Fruit fly (Drosophila melanogaster) whole organism, embryonic: ENCODE measurements around the gene spel1.

Experiments
- Abd-B ChIP-seq: fragments of 200-800 bp; sonication (Bioruptor generic); optimal IDR thresholded peaks from 2 replicates; lab custom pipeline; 2018; ENCODE audit warnings: missing biosample characterization, mild to moderate bottlenecking, missing genetic modification characterization, moderate library complexity
- Aef1 ChIP-seq: fragments of 200-800 bp; sonication (Bioruptor generic); IDR thresholded peaks from 3 replicates; pipeline ENCODE4 v1.3.6; 2022; ENCODE audit warnings: missing biosample characterization, missing genetic modification characterization
- Atf6 ChIP-seq: fragments of 200-800 bp; sonication (Bioruptor generic); IDR thresholded peaks from 2 replicates; pipeline ENCODE4 v1.3.6; 2022; ENCODE audit warnings: missing biosample characterization, missing genetic modification characterization
- B-H2 ChIP-seq: fragments of 200-800 bp; sonication (Bioruptor generic); optimal IDR thresholded peaks from 2 replicates; lab custom pipeline; 2018; ENCODE audit warnings: missing biosample characterization, mild to moderate bottlenecking, missing genetic modification characterization
- Blimp-1 ChIP-seq: fragments of 200-800 bp; sonication (Bioruptor generic); optimal IDR thresholded peaks from 3 replicates; lab custom pipeline; 2018; ENCODE audit warnings: missing biosample characterization, missing genetic modification characterization, mild to moderate bottlenecking, moderate library complexity, missing genetic modification reagents
- CG13287 ChIP-seq: fragments of 200-800 bp; sonication (Bioruptor generic); IDR thresholded peaks from 2 replicates; pipeline ENCODE4 v1.3.6; 2022; ENCODE audit warnings: missing biosample characterization, missing genetic modification characterization; ENCODE audit not compliant: partially characterized antibody
- CG13296 ChIP-seq: fragments of 200-800 bp; sonication (Bioruptor generic); optimal IDR thresholded peaks from 3 replicates; lab custom pipeline; 2018; ENCODE audit warnings: missing biosample characterization, mild to moderate bottlenecking, missing genetic modification characterization
- CG15601 ChIP-seq: fragments of 200-800 bp; sonication (Bioruptor generic); optimal IDR thresholded peaks from 3 replicates; lab custom pipeline; 2019; ENCODE audit warnings: missing biosample characterization, mild to moderate bottlenecking, missing genetic modification characterization, moderate library complexity
- CG15696 ChIP-seq: fragments of 200-800 bp; sonication (Bioruptor generic); optimal IDR thresholded peaks from 2 replicates; lab custom pipeline; 2019; ENCODE audit warnings: missing biosample characterization, mild to moderate bottlenecking, missing genetic modification characterization, moderate library complexity
- CG17912 ChIP-seq: fragments of 200-800 bp; sonication (Bioruptor generic); optimal IDR thresholded peaks from 2 replicates; lab custom pipeline; 2018; ENCODE audit warnings: missing biosample characterization, mild to moderate bottlenecking, missing genetic modification characterization
- CG1832 ChIP-seq: fragments of 200-800 bp; sonication (Bioruptor generic); optimal IDR thresholded peaks from 2 replicates; lab custom pipeline; 2017; ENCODE audit warnings: missing biosample characterization, mild to moderate bottlenecking, missing genetic modification characterization, inconsistent platforms
- CG2889 ChIP-seq: fragments of 200-800 bp; sonication (Bioruptor generic); IDR thresholded peaks from 3 replicates; pipeline ENCODE4 v1.3.6; 2022; ENCODE audit warnings: missing biosample characterization, missing genetic modification characterization
- CG31365 ChIP-seq: fragments of 200-800 bp; sonication (Bioruptor generic); optimal IDR thresholded peaks from 2 replicates; lab custom pipeline; 2018; ENCODE audit warnings: missing biosample characterization, mild to moderate bottlenecking, missing genetic modification characterization
- CG32772 ChIP-seq: fragments of 200-800 bp; sonication (Bioruptor generic); IDR thresholded peaks from 2 replicates; pipeline ENCODE4 v1.3.6; 2022; ENCODE audit warnings: missing biosample characterization, missing genetic modification characterization
- CG42726 ChIP-seq: fragments of 200-800 bp; sonication (Bioruptor generic); IDR thresholded peaks from 2 replicates; pipeline ENCODE4 v1.3.6; 2022; ENCODE audit warnings: missing biosample characterization, missing genetic modification characterization; ENCODE audit not compliant: partially characterized antibody
- CG4424 ChIP-seq: fragments of 200-800 bp; sonication (Bioruptor generic); optimal IDR thresholded peaks from 3 replicates; lab custom pipeline; 2016; ENCODE audit warnings: missing biosample characterization, missing genetic modification characterization
- CG4707 ChIP-seq: fragments of 200-800 bp; sonication (Bioruptor generic); optimal IDR thresholded peaks from 2 replicates; lab custom pipeline; 2018; ENCODE audit warnings: missing biosample characterization, mild to moderate bottlenecking, missing genetic modification characterization, moderate library complexity
- CG6854 ChIP-seq: fragments of 200-800 bp; sonication (Bioruptor generic); optimal IDR thresholded peaks from 3 replicates; lab custom pipeline; 2017; ENCODE audit warnings: missing biosample characterization, mild to moderate bottlenecking, missing genetic modification characterization
- CG7556 ChIP-seq: fragments of 200-800 bp; sonication (Bioruptor generic); optimal IDR thresholded peaks from 2 replicates; lab custom pipeline; 2017; ENCODE audit warnings: missing biosample characterization, mild to moderate bottlenecking, missing genetic modification characterization
- CTCF ChIP-seq: fragments of 200-800 bp; sonication (Bioruptor generic); optimal IDR thresholded peaks from 2 replicates; lab custom pipeline; 2017; ENCODE audit warnings: missing biosample characterization, mild to moderate bottlenecking, missing genetic modification characterization, moderate library complexity
- Dll ChIP-seq: fragments of 200-800 bp; sonication (Bioruptor generic); IDR thresholded peaks from 4 replicates; pipeline ENCODE4 v1.3.6; 2022; ENCODE audit warnings: missing biosample characterization, missing genetic modification characterization; ENCODE audit not compliant: partially characterized antibody
- Dref ChIP-seq: fragments of 200-800 bp; sonication (Bioruptor generic); IDR thresholded peaks from 2 replicates; pipeline ENCODE4 v1.3.6; 2022; ENCODE audit warnings: missing biosample characterization, missing genetic modification characterization
- Fer1 ChIP-seq: fragments of 200-800 bp; sonication (Bioruptor generic); optimal IDR thresholded peaks from 2 replicates; lab custom pipeline; 2017; ENCODE audit warnings: missing biosample characterization, mild to moderate bottlenecking, missing genetic modification characterization
- HLH3B ChIP-seq: fragments of 200-800 bp; sonication (Bioruptor generic); IDR thresholded peaks from 2 replicates; pipeline ENCODE4 v1.3.6; 2022; ENCODE audit warnings: missing biosample characterization, missing genetic modification characterization
- HLHmδ ChIP-seq: fragments of 200-800 bp; sonication (Bioruptor generic); optimal IDR thresholded peaks from 2 replicates; lab custom pipeline; 2018; ENCODE audit warnings: missing biosample characterization, mild to moderate bottlenecking, missing genetic modification characterization, moderate library complexity
- Hand ChIP-seq: fragments of 200-800 bp; sonication (Bioruptor generic); optimal IDR thresholded peaks from 2 replicates; lab custom pipeline; 2017; ENCODE audit warnings: mild to moderate bottlenecking, missing biosample characterization, missing genetic modification reagents, missing genetic modification characterization
- HmgD ChIP-seq: fragments of 200-800 bp; sonication (Bioruptor generic); optimal IDR thresholded peaks from 3 replicates; lab custom pipeline; 2016; ENCODE audit warnings: missing biosample characterization, missing genetic modification characterization
- Med ChIP-seq: fragments of 200-800 bp; sonication (Bioruptor generic); peaks from one replicate; lab custom pipeline; 2016; ENCODE audit warnings: missing biosample characterization, missing genetic modification characterization, mild to moderate bottlenecking, inconsistent platforms, moderate library complexity
- Rfx ChIP-seq: fragments of 200-800 bp; sonication (Bioruptor generic); IDR thresholded peaks from 2 replicates; pipeline ENCODE4 v1.3.6; 2022; ENCODE audit warnings: missing biosample characterization, missing genetic modification characterization
- Rx ChIP-seq: fragments of 200-800 bp; sonication (Bioruptor generic); IDR thresholded peaks from 2 replicates; pipeline ENCODE4 v1.3.6; 2022; ENCODE audit warnings: missing biosample characterization, missing genetic modification characterization
- aop ChIP-seq: fragments of 200-800 bp; sonication (Bioruptor generic); IDR thresholded peaks from 2 replicates; pipeline ENCODE4 v1.3.6; 2022; ENCODE audit warnings: missing biosample characterization, missing genetic modification characterization
- ci ChIP-seq: fragments of 200-800 bp; sonication (Bioruptor generic); IDR thresholded peaks from 3 replicates; pipeline ENCODE4 v1.3.6; 2022; ENCODE audit warnings: missing biosample characterization, missing genetic modification characterization
- crol ChIP-seq: fragments of 200-800 bp; sonication (Bioruptor generic); IDR thresholded peaks from 2 replicates; pipeline ENCODE4 v1.3.6; 2022; ENCODE audit warnings: missing biosample characterization, missing genetic modification characterization
- disco-r ChIP-seq: fragments of 200-800 bp; sonication (Bioruptor generic); optimal IDR thresholded peaks from 2 replicates; lab custom pipeline; 2016; ENCODE audit warnings: missing biosample characterization, missing genetic modification characterization
- ewg ChIP-seq: fragments of 200-800 bp; sonication (Bioruptor generic); optimal IDR thresholded peaks from 3 replicates; lab custom pipeline; 2017; ENCODE audit warnings: mild to moderate bottlenecking, missing biosample characterization, missing genetic modification reagents, missing genetic modification characterization
- ftz-f1 ChIP-seq: fragments of 200-800 bp; sonication (Bioruptor generic); optimal IDR thresholded peaks from 2 replicates; lab custom pipeline; 2016; ENCODE audit warnings: missing biosample characterization, missing genetic modification characterization
- gsb-n ChIP-seq: fragments of 200-800 bp; sonication (Bioruptor generic); optimal IDR thresholded peaks from 3 replicates; lab custom pipeline; 2018; ENCODE audit warnings: missing biosample characterization, mild to moderate bottlenecking, missing genetic modification characterization
- gt ChIP-seq: fragments of 200-800 bp; sonication (Bioruptor generic); IDR thresholded peaks from 2 replicates; pipeline ENCODE4 v1.3.6; 2022; ENCODE audit warnings: missing biosample characterization, missing genetic modification characterization
- kah ChIP-seq: fragments of 200-800 bp; sonication (Bioruptor generic); optimal IDR thresholded peaks from 2 replicates; lab custom pipeline; 2018; ENCODE audit warnings: missing biosample characterization, mild to moderate bottlenecking, missing genetic modification characterization
- lbe ChIP-seq: fragments of 200-800 bp; sonication (Bioruptor generic); optimal IDR thresholded peaks from 2 replicates; lab custom pipeline; 2016; ENCODE audit warnings: missing biosample characterization, mild to moderate bottlenecking, missing genetic modification characterization
- oc ChIP-seq: fragments of 200-800 bp; sonication (Bioruptor generic); optimal IDR thresholded peaks from 2 replicates; lab custom pipeline; 2018; ENCODE audit warnings: missing biosample characterization, mild to moderate bottlenecking, missing genetic modification characterization, moderate library complexity
- pan ChIP-seq, 4 experiments: fragments of >200 bp in 3 of 4; fragments of 200-800 bp in 1 of 4; sonication (Bioruptor generic) in 1 of 4; optimal IDR thresholded peaks in 3 of 4; IDR thresholded peaks in 1 of 4; 2 replicates each; pipeline versions ENCODE4 v1.3.6 to Lab custom; 2017 to 2022; ENCODE audit warnings: missing biosample characterization in 2 of 4, missing genetic modification characterization in 2 of 4, mixed read lengths in 1 of 4
- shn ChIP-seq: fragments of 200-800 bp; sonication (Bioruptor generic); optimal IDR thresholded peaks from 3 replicates; lab custom pipeline; 2016; ENCODE audit warnings: missing biosample characterization, missing genetic modification characterization
- sob ChIP-seq: fragments of 200-800 bp; sonication (Bioruptor generic); IDR thresholded peaks from 2 replicates; pipeline ENCODE4 v1.3.6; 2022; ENCODE audit warnings: missing biosample characterization, missing genetic modification characterization
- ssp ChIP-seq: fragments of 200-800 bp; sonication (Bioruptor generic); IDR thresholded peaks from 2 replicates; pipeline ENCODE4 v1.3.6; 2022; ENCODE audit warnings: missing biosample characterization, missing genetic modification characterization
- sug ChIP-seq: fragments of 200-800 bp; optimal IDR thresholded peaks from 2 replicates; lab custom pipeline; 2019; ENCODE audit warnings: missing biosample characterization, mild to moderate bottlenecking, missing genetic modification characterization, moderate library complexity
- vnd ChIP-seq: fragments of 200-800 bp; sonication (Bioruptor generic); IDR thresholded peaks from 3 replicates; pipeline ENCODE4 v1.3.6; 2022; ENCODE audit warnings: missing biosample characterization, missing genetic modification characterization; ENCODE audit not compliant: partially characterized antibody
- vvl ChIP-seq: fragments of 200-800 bp; sonication (Bioruptor generic); IDR thresholded peaks from 2 replicates; pipeline ENCODE4 v1.3.6; 2022; ENCODE audit warnings: missing biosample characterization, missing genetic modification characterization

The spel1 gene

dm6 chr2L:14409428-14409933, 47.6 kb downstream of the spel1 start, which contains the start of gene elB (continued):
- TF ChIP-seq vvl (GFP tag; lab: Robert Waterston, UW) (peak; percentile 71; the same call in 1 of the 2 replicates), Blimp-1 (GFP tag; lab: Kevin White, UChicago) (peak; percentile 95), HLH3B (GFP tag; lab: Robert Waterston, UW) (peak; percentile 13; the same call in 1 of the 2 replicates), CG15601 (no peak), CG31365 (tag; lab: Kevin White, UChicago) (peak; percentile 22), CG7556 (GFP tag; lab: Kevin White, UChicago) (no peak), Hand (GFP tag; lab: Kevin White, UChicago) (peak; percentile 0), Rfx (0 out of 2 replicates have a peak, but pooled peaks have one; percentile 16), gt (no peak), CG4424 (GFP tag; lab: Kevin White, UChicago) (peak; percentile 95), CG13287 (GFP tag; lab: Robert Waterston, UW) (peak; percentile 72), ewg (peak; percentile 77), CG42726 (GFP tag; lab: Robert Waterston, UW) (peak; percentile 57), HLHmδ (GFP tag; lab: Kevin White, UChicago) (no peak), Dref (no peak), aop (GFP tag; lab: Robert Waterston, UW) (no peak), CG2889 (GFP tag; lab: Robert Waterston, UW) (no peak), disco-r (GFP tag; lab: Kevin White, UChicago) (peak; percentile 9), lbe (GFP tag; lab: Kevin White, UChicago) (peak; percentile 67), ftz-f1 (GFP tag; lab: Kevin White, UChicago) (peak; percentile 76), CG15696 (no peak), CG13296 (GFP tag; lab: Kevin White, UChicago) (peak; percentile 6), Fer1 (GFP tag; lab: Kevin White, UChicago) (peak; percentile 45), CG6854 (GFP tag; lab: Kevin White, UChicago) (peak; percentile 66), vnd (GFP tag; lab: Robert Waterston, UW) (0 out of 3 replicates have a peak, but pooled peaks have one; percentile 39), Abd-B (GFP tag; lab: Kevin White, UChicago) (no peak)
- TF ChIP-seq, all 482 proteins: peak for 108

- TF ChIP-seq B-H2 (GFP tag; lab: Kevin White, UChicago) (peak; percentile 73), sug (peak; percentile 19), Rx (GFP tag; lab: Robert Waterston, UW) (no peak), ci (GFP tag; lab: Robert Waterston, UW) (peak; percentile 77), Rfx (peak; percentile 46), Med (peak; percentile 82), Atf6 (GFP tag; lab: Robert Waterston, UW) (peak; percentile 39; the same call in 1 of the 2 replicates), Aef1 (GFP tag; lab: Robert Waterston, UW) (peak; percentile 81), CG32772 (GFP tag; lab: Robert Waterston, UW) (no peak), CG17912 (peak; percentile 35), CG4707 (GFP tag; lab: Kevin White, UChicago) (no peak), gsb-n (tag; lab: Kevin White, UChicago) (peak; percentile 11), kah (peak; percentile 72), HmgD (peak; percentile 39), pan (optimal IDR thresholded peaks at IDR 0.05; lab: Kevin White, UChicago) (no peak), pan (GFP tag; optimal IDR thresholded peaks at IDR 0.05 in 1 of 2, IDR thresholded peaks at IDR 0.05 in 1 of 2) (no peak), Dll (GFP tag; lab: Robert Waterston, UW) (0 out of 4 replicates have a peak, but pooled peaks have one; percentile 12), ssp (no peak), Abd-B (GFP tag; lab: Kevin White, UChicago) (peak; percentile 31), CG13287 (GFP tag; lab: Robert Waterston, UW) (peak; percentile 18; the same call in 1 of the 2 replicates), CG1832 (no peak), CTCF (peak; percentile 5), CG31365 (tag; lab: Kevin White, UChicago) (peak; percentile 29), crol (GFP tag; lab: Robert Waterston, UW) (0 out of 2 replicates have a peak, but pooled peaks have one; percentile 34), oc (tag; lab: Kevin White, UChicago) (peak; percentile 67), sob (peak; percentile 40; the same call in 1 of the 2 replicates), shn (GFP tag; lab: Kevin White, UChicago) (no peak)
Observed at dm6 chr2L:14410331-14410730, 48.5 kb downstream of the spel1 start.
